Worm (Caenorhabditis elegans) whole organism, mixed stage, embryonic: ENCODE measurements around the gene sre-9.

ENCODE experiments used
- bed-3 ChIP-seq: fragments of 200-800 bp; sonication (Bioruptor generic); optimal IDR thresholded peaks from 3 replicates; lab custom pipeline; 2018; ENCODE audit warnings: mild to moderate bottlenecking, missing genetic modification characterization, moderate library complexity, missing compliant biosample characterization
- blmp-1 ChIP-seq: fragments of 150-350 bp; optimal IDR thresholded peaks from 2 replicates; lab custom pipeline; 2014; ENCODE audit warnings: missing biosample characterization, missing genetic modification characterization
- ceh-39 ChIP-seq: fragments of 150-350 bp; optimal IDR thresholded peaks from 2 replicates; lab custom pipeline; 2014; ENCODE audit warnings: missing biosample characterization, missing genetic modification characterization
- ceh-43 ChIP-seq: fragments of 200-800 bp; sonication (Bioruptor generic); optimal IDR thresholded peaks from 2 replicates; lab custom pipeline; 2018; ENCODE audit warnings: mild to moderate bottlenecking, missing genetic modification characterization, moderate library complexity, missing compliant biosample characterization
- ceh-83 ChIP-seq: fragments of 200-800 bp; sonication (Bioruptor generic); optimal IDR thresholded peaks from 2 replicates; lab custom pipeline; 2018; ENCODE audit warnings: mild to moderate bottlenecking, missing genetic modification characterization, missing compliant biosample characterization
- ces-1 ChIP-seq: fragments of 150-350 bp; optimal IDR thresholded peaks from 2 replicates; lab custom pipeline; 2014; ENCODE audit warnings: missing biosample characterization, missing genetic modification reagents, missing genetic modification characterization
- cnd-1 ChIP-seq: fragments of 200-800 bp; sonication (Bioruptor generic); optimal IDR thresholded peaks from 2 replicates; lab custom pipeline; 2018; ENCODE audit warnings: mild to moderate bottlenecking, missing genetic modification characterization, missing compliant biosample characterization
- drap-1 ChIP-seq: fragments of 200-800 bp; sonication (Bioruptor generic); optimal IDR thresholded peaks from 3 replicates; lab custom pipeline; 2018; ENCODE audit warnings: mild to moderate bottlenecking, missing genetic modification characterization, missing compliant biosample characterization
- elt-1 ChIP-seq: sonication (generic microtip); optimal IDR thresholded peaks from 2 replicates; lab custom pipeline; 2017; ENCODE audit warnings: missing genetic modification characterization, mild to moderate bottlenecking, missing compliant biosample characterization, antibody characterized with exemption, moderate library complexity, borderline replicate concordance; ENCODE audit not compliant: insufficient read depth
- ham-2 ChIP-seq: fragments of 200-800 bp; sonication (Bioruptor generic); optimal IDR thresholded peaks from 2 replicates; lab custom pipeline; 2018; ENCODE audit warnings: mild to moderate bottlenecking, missing genetic modification characterization, missing compliant biosample characterization
- lin-13 ChIP-seq: fragments of 150-350 bp; optimal IDR thresholded peaks from 2 replicates; lab custom pipeline; 2014; ENCODE audit warnings: missing biosample characterization, missing genetic modification characterization
- lin-32 ChIP-seq: fragments of 200-800 bp; sonication (Bioruptor generic); optimal IDR thresholded peaks from 2 replicates; lab custom pipeline; 2018; ENCODE audit warnings: mild to moderate bottlenecking, missing genetic modification characterization, missing compliant biosample characterization
- lsy-2 ChIP-seq: fragments of 150-350 bp; optimal IDR thresholded peaks from 2 replicates; lab custom pipeline; 2014; ENCODE audit warnings: missing biosample characterization, missing genetic modification characterization
- mep-1 ChIP-seq: fragments of 150-350 bp; optimal IDR thresholded peaks from 2 replicates; lab custom pipeline; 2017; ENCODE audit warnings: missing biosample characterization, missing genetic modification reagents, missing genetic modification characterization, inconsistent platforms
- mls-2 ChIP-seq: sonication (generic microtip); optimal IDR thresholded peaks from 2 replicates; lab custom pipeline; 2016; ENCODE audit warnings: mild to moderate bottlenecking, missing genetic modification characterization, moderate library complexity, missing compliant biosample characterization
- nhr-12 ChIP-seq: fragments of 150-350 bp; optimal IDR thresholded peaks from 2 replicates; lab custom pipeline; 2014; ENCODE audit warnings: missing biosample characterization, missing genetic modification characterization
- nhr-2 ChIP-seq: fragments of 150-350 bp; optimal IDR thresholded peaks from 2 replicates; lab custom pipeline; 2014; ENCODE audit warnings: missing biosample characterization, missing genetic modification characterization
- nhr-237 ChIP-seq: fragments of 150-350 bp; optimal IDR thresholded peaks from 2 replicates; lab custom pipeline; 2014; ENCODE audit warnings: missing biosample characterization, missing genetic modification characterization
- nhr-28 ChIP-seq: fragments of 150-350 bp; optimal IDR thresholded peaks from 2 replicates; lab custom pipeline; 2014; ENCODE audit warnings: missing biosample characterization, missing genetic modification characterization
- nhr-76 ChIP-seq: sonication (generic microtip); optimal IDR thresholded peaks from 2 replicates; lab custom pipeline; 2017; ENCODE audit warnings: missing biosample characterization, missing genetic modification characterization
- pha-4 ChIP-seq: fragments of 150-350 bp; optimal IDR thresholded peaks from 2 replicates; lab custom pipeline; 2018; ENCODE audit warnings: missing biosample characterization, missing genetic modification reagents, missing genetic modification characterization
- sem-2 ChIP-seq: fragments of 200-800 bp; sonication (Bioruptor generic); optimal IDR thresholded peaks from 2 replicates; lab custom pipeline; 2018; ENCODE audit warnings: mild to moderate bottlenecking, missing genetic modification characterization, missing compliant biosample characterization
- snpc-4 ChIP-seq: fragments of 150-350 bp; optimal IDR thresholded peaks from 2 replicates; lab custom pipeline; 2014; ENCODE audit warnings: missing biosample characterization, missing genetic modification characterization
- tbx-8 ChIP-seq: fragments of 200-800 bp; sonication (Bioruptor generic); optimal IDR thresholded peaks from 2 replicates; lab custom pipeline; 2018; ENCODE audit warnings: mild to moderate bottlenecking, missing genetic modification characterization, moderate library complexity, missing compliant biosample characterization
- unc-120 ChIP-seq: sonication (generic microtip); optimal IDR thresholded peaks from 2 replicates; lab custom pipeline; 2017; ENCODE audit warnings: missing genetic modification characterization, missing compliant biosample characterization; ENCODE audit not compliant: poor library complexity, severe bottlenecking
- unc-39 ChIP-seq: fragments of 150-350 bp; optimal IDR thresholded peaks from 2 replicates; lab custom pipeline; 2014; ENCODE audit warnings: missing biosample characterization, missing genetic modification characterization
- unc-62 ChIP-seq: fragments of 150-350 bp; optimal IDR thresholded peaks from 2 replicates; lab custom pipeline; 2014; ENCODE audit warnings: missing biosample characterization, missing genetic modification reagents, missing genetic modification characterization
- zip-8 ChIP-seq: fragments of 150-350 bp; optimal IDR thresholded peaks from 2 replicates; lab custom pipeline; 2014; ENCODE audit warnings: missing biosample characterization, missing genetic modification characterization

The sre-9 gene

ce11 chrV:3890761-3891160 lies 4.0 kb upstream of the sre-9 start, which contains the start of gene C17E7.9:
Gene C17E7.9 (minus strand): TSS chrV:3890861.
- TF ChIP-seq drap-1 (GFP tag; lab: Kevin White, UChicago), result no peak
- no peak for TF ChIP-seq nhr-12 (tag; lab: Kevin White, UChicago)
- TF ChIP-seq blmp-1 (tag; lab: Kevin White, UChicago), result no peak
- TF ChIP-seq mls-2 (tag; lab: Kevin White, UChicago), result no peak
- TF ChIP-seq snpc-4 (tag; lab: Kevin White, UChicago), result no peak
- no peak for TF ChIP-seq elt-1 (tag; lab: Kevin White, UChicago)

ce11 chrV:3891919-3892318 lies 2.8 kb upstream of the sre-9 start, which contains the start of gene C17E7.12:
Gene C17E7.12 (minus strand): TSS chrV:3892019.
- TF ChIP-seq lsy-2 (tag; lab: Kevin White, UChicago), result no peak
- TF ChIP-seq tbx-8, result no peak
- TF ChIP-seq unc-62 (GFP tag; lab: Kevin White, UChicago), result no peak

ce11 chrV:3892361-3892904 lies 2.3 kb upstream of the sre-9 start, which contains the start of gene C17E7.4:
Gene C17E7.4 (plus strand): TSS chrV:3892854.
- TF ChIP-seq ceh-39 (tag; lab: Kevin White, UChicago), result no peak
- TF ChIP-seq elt-1 (tag; lab: Kevin White, UChicago), result no peak
- no peak for TF ChIP-seq mep-1 (tag; lab: Kevin White, UChicago)
- no peak for TF ChIP-seq nhr-2 (tag; lab: Kevin White, UChicago)
- TF ChIP-seq cnd-1 (tag; lab: Kevin White, UChicago), result no peak
- no peak for TF ChIP-seq pha-4 (tag; lab: Kevin White, UChicago)
- no peak for TF ChIP-seq ceh-43 (GFP tag; lab: Kevin White, UChicago)
- no peak for TF ChIP-seq lin-32 (GFP tag; lab: Kevin White, UChicago)
- TF ChIP-seq ham-2, result no peak
- no peak for TF ChIP-seq lsy-2 (tag; lab: Kevin White, UChicago)
- TF ChIP-seq nhr-28 (tag; lab: Kevin White, UChicago), result no peak
- no peak for TF ChIP-seq nhr-76 (tag; lab: Kevin White, UChicago)
- TF ChIP-seq ces-1 (GFP tag; lab: Kevin White, UChicago), result no peak

ce11 chrV:3896018-3896417 lies 1.3 kb downstream of the sre-9 start:
- TF ChIP-seq bed-3 (GFP tag; lab: Kevin White, UChicago) (no peak), zip-8 (peak; percentile 99), nhr-12 (tag; lab: Kevin White, UChicago) (no peak)
- TF ChIP-seq, all 35 proteins: peak for 1

- no peak for TF ChIP-seq mep-1 (tag; lab: Kevin White, UChicago)
- TF ChIP-seq ces-1 (GFP tag; lab: Kevin White, UChicago), result no peak
- TF ChIP-seq cnd-1 (tag; lab: Kevin White, UChicago), result no peak
- TF ChIP-seq blmp-1 (tag; lab: Kevin White, UChicago), result no peak
- no peak for TF ChIP-seq sem-2 (GFP tag; lab: Kevin White, UChicago)
- TF ChIP-seq unc-120, result no peak
Measured at ce11 chrV:3900102-3900501, 5.3 kb downstream of the sre-9 start, which contains the start of gene irld-22. Gene irld-22 (minus strand): TSS chrV:3900202.

- TF ChIP-seq unc-39 (tag; lab: Kevin White, UChicago), result no peak
- TF ChIP-seq pha-4 (tag; lab: Kevin White, UChicago), result no peak
- TF ChIP-seq drap-1 (GFP tag; lab: Kevin White, UChicago), result no peak
- no peak for TF ChIP-seq ceh-83 (GFP tag; lab: Kevin White, UChicago)
- TF ChIP-seq mls-2 (tag; lab: Kevin White, UChicago), result no peak
- TF ChIP-seq ces-1 (GFP tag; lab: Kevin White, UChicago), result no peak
- no peak for TF ChIP-seq cnd-1 (tag; lab: Kevin White, UChicago)
- TF ChIP-seq blmp-1 (tag; lab: Kevin White, UChicago), result no peak
- TF ChIP-seq elt-1 (tag; lab: Kevin White, UChicago), result no peak
- no peak for TF ChIP-seq lin-13 (tag; lab: Kevin White, UChicago)
- TF ChIP-seq lsy-2 (tag; lab: Kevin White, UChicago), result no peak
- no peak for TF ChIP-seq lin-32 (GFP tag; lab: Kevin White, UChicago)
- no peak for TF ChIP-seq nhr-2 (tag; lab: Kevin White, UChicago)
- no peak for TF ChIP-seq snpc-4 (tag; lab: Kevin White, UChicago)
- no peak for TF ChIP-seq ham-2
- TF ChIP-seq zip-8, result no peak
- no peak for TF ChIP-seq nhr-237
Measured at ce11 chrV:3902458-3903157, 7.8 kb downstream of the sre-9 start, which contains the start of the genes str-229 and srh-190. Gene str-229 (minus strand): TSS chrV:3902558. Gene srh-190 (plus strand): TSS chrV:3903107.
